Worm (Caenorhabditis elegans): Measurements from ENCODE around the gene srgp-1.

DNA sequence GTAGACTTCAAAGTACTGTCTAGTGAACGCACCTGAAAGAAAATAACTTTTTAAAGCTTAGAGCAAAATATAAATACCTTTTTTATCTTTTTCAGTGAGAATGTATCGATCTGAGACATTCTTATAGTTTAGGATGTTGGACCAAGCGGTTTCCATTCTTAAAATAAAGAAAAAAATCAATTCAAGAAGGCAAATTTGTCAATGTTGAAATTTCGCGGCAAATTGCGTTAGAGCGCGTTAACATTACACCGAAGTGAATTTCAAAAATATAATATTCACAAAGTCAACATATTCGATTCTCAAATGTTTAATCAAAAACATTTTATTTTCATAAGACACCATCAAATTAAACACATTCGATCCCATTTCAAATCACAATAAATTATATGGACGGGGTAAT, 8.6 kb upstream of the srgp-1 start, which contains the start of gene F12F6.7:
- TF ChIP-seq cog-1 (tag; optimal IDR thresholded peaks at IDR 0.05) (no peak), ztf-29 (GFP tag; IDR thresholded peaks at IDR 0.05) (no peak), T22C8.4 (GFP tag; IDR thresholded peaks at IDR 0.05) (no peak), klf-2 (GFP tag; conservative IDR thresholded peaks at IDR 0.05) (no peak)
